Worm (Caenorhabditis elegans) whole organism, L1 larva: Measurements from ENCODE around the gene skr-17.

Experiments
- C04F5.9 ChIP-seq: sonication (generic microtip); optimal IDR thresholded peaks from 2 replicates; lab custom pipeline; 2016; ENCODE audit warnings: missing genetic modification characterization, missing compliant biosample characterization
- C16A3.4 ChIP-seq: fragments of 150-350 bp; optimal IDR thresholded peaks from 2 replicates; lab custom pipeline; 2014; ENCODE audit warnings: missing biosample characterization, missing genetic modification characterization
- aha-1 ChIP-seq: fragments of 150-350 bp; optimal IDR thresholded peaks from 2 replicates; lab custom pipeline; 2014; ENCODE audit warnings: missing biosample characterization, missing genetic modification characterization
- aly-2 ChIP-seq: fragments of 150-350 bp; optimal IDR thresholded peaks from 2 replicates; lab custom pipeline; 2014; ENCODE audit warnings: missing biosample characterization, missing genetic modification characterization
- ama-1 ChIP-seq: fragments of 150-350 bp; optimal IDR thresholded peaks from 2 replicates; lab custom pipeline; 2014
- blmp-1 ChIP-seq: fragments of 150-350 bp; optimal IDR thresholded peaks from 2 replicates; lab custom pipeline; 2014; ENCODE audit warnings: missing biosample characterization, missing genetic modification characterization
- ceh-8 ChIP-seq: fragments of 200-800 bp; sonication (Bioruptor generic); optimal IDR thresholded peaks from 2 replicates; lab custom pipeline; 2018; ENCODE audit warnings: mild to moderate bottlenecking, missing genetic modification characterization, moderate library complexity, missing compliant biosample characterization
- ceh-82 ChIP-seq, 3 experiments: fragments of 150-350 bp in 1 of 3; sonication (generic microtip) in 2 of 3; optimal IDR thresholded peaks; 2 replicates each; lab custom pipeline; 2014 to 2017; ENCODE audit warnings: missing biosample characterization in 3 of 3, missing genetic modification characterization in 3 of 3
- dpl-1 ChIP-seq, 3 experiments: fragments of 150-350 bp in 2 of 3; sonication (generic microtip) in 1 of 3; optimal IDR thresholded peaks; 2 replicates each; lab custom pipeline; 2014 to 2017; ENCODE audit warnings: missing biosample characterization in 3 of 3, missing genetic modification characterization in 3 of 3, missing genetic modification reagents in 3 of 3
- efl-1 ChIP-seq, 4 experiments: fragments of 150-350 bp; optimal IDR thresholded peaks in 3 of 4; peaks in 1 of 4; 1 replicate in 1 of 4; 2 replicates in 3 of 4; lab custom pipeline; 2014; ENCODE audit warnings: missing biosample characterization in 2 of 4, missing genetic modification characterization in 2 of 4, missing genetic modification reagents in 2 of 4
- efl-3 ChIP-seq: fragments of 200-800 bp; sonication (Bioruptor generic); optimal IDR thresholded peaks from 2 replicates; lab custom pipeline; 2018; ENCODE audit warnings: mild to moderate bottlenecking, missing genetic modification characterization, missing compliant biosample characterization
- egl-27 ChIP-seq, 2 experiments: fragments of 150-350 bp in 1 of 2; sonication (generic microtip); optimal IDR thresholded peaks; 3 replicates each; lab custom pipeline; 2017 to 2018; ENCODE audit warnings: missing biosample characterization in 2 of 2, missing genetic modification characterization in 2 of 2, missing genetic modification reagents in 2 of 2
- elt-2 ChIP-seq: sonication (generic microtip); optimal IDR thresholded peaks from 2 replicates; lab custom pipeline; 2016; ENCODE audit warnings: missing genetic modification characterization, mild to moderate bottlenecking, inconsistent platforms, missing compliant biosample characterization, missing genetic modification reagents
- elt-3 ChIP-seq, 6 experiments: fragments of 150-350 bp in 1 of 6; sonication (generic microtip); optimal IDR thresholded peaks; 2 replicates each; lab custom pipeline; 2017 to 2018; ENCODE audit warnings: missing biosample characterization in 6 of 6, missing genetic modification characterization in 6 of 6, inconsistent platforms in 1 of 6
- fos-1 ChIP-seq: fragments of 150-350 bp; optimal IDR thresholded peaks from 2 replicates; lab custom pipeline; 2014; ENCODE audit warnings: missing biosample characterization, missing genetic modification characterization
- grh-1 ChIP-seq: fragments of 200-800 bp; sonication (Bioruptor generic); IDR thresholded peaks from 2 replicates; pipeline ENCODE4 v1.3.6; 2022; ENCODE audit warnings: missing genetic modification reagents, missing genetic modification characterization, missing compliant biosample characterization
- hlh-17 ChIP-seq: fragments of 200-800 bp; sonication (Bioruptor generic); optimal IDR thresholded peaks from 2 replicates; lab custom pipeline; 2018; ENCODE audit warnings: missing genetic modification characterization, mild to moderate bottlenecking, missing compliant biosample characterization, moderate library complexity, borderline replicate concordance
- hlh-4 ChIP-seq: sonication (generic microtip); optimal IDR thresholded peaks from 2 replicates; lab custom pipeline; 2016; ENCODE audit warnings: mild to moderate bottlenecking, missing genetic modification characterization, missing compliant biosample characterization
- isw-1 ChIP-seq: fragments of 200-800 bp; sonication (Bioruptor generic); IDR thresholded peaks from 2 replicates; pipeline ENCODE4 v1.3.6; 2022; ENCODE audit warnings: missing genetic modification characterization, missing compliant biosample characterization
- jun-1 ChIP-seq: fragments of 150-350 bp; optimal IDR thresholded peaks from 2 replicates; lab custom pipeline; 2014; ENCODE audit warnings: missing biosample characterization, missing genetic modification reagents, missing genetic modification characterization
- lin-13 ChIP-seq: fragments of 150-350 bp; optimal IDR thresholded peaks from 2 replicates; lab custom pipeline; 2014; ENCODE audit warnings: missing biosample characterization, missing genetic modification reagents, missing genetic modification characterization
- lin-14 ChIP-seq: fragments of 200-800 bp; sonication (Bioruptor generic); optimal IDR thresholded peaks from 2 replicates; lab custom pipeline; 2018; ENCODE audit warnings: mild to moderate bottlenecking, missing genetic modification characterization, moderate library complexity, missing compliant biosample characterization
- lin-15B ChIP-seq: fragments of 150-350 bp; sonication (generic microtip); optimal IDR thresholded peaks from 3 replicates; lab custom pipeline; 2014; ENCODE audit warnings: missing biosample characterization, missing genetic modification characterization
- lin-39 ChIP-seq: fragments of 150-350 bp; optimal IDR thresholded peaks from 2 replicates; lab custom pipeline; 2014; ENCODE audit warnings: missing biosample characterization, missing genetic modification reagents, missing genetic modification characterization
- lir-3 ChIP-seq: sonication (generic microtip); optimal IDR thresholded peaks from 2 replicates; lab custom pipeline; 2016; ENCODE audit warnings: mild to moderate bottlenecking, missing genetic modification characterization, moderate library complexity, missing compliant biosample characterization; ENCODE audit not compliant: poor library complexity
- lsy-2 ChIP-seq, 2 experiments: fragments of 150-350 bp; optimal IDR thresholded peaks; 2 replicates each; lab custom pipeline; 2014; ENCODE audit warnings: missing biosample characterization in 2 of 2, missing genetic modification characterization in 2 of 2
- mdl-1 ChIP-seq, 2 experiments: fragments of 150-350 bp; optimal IDR thresholded peaks; 2 replicates each; lab custom pipeline; 2014 to 2017; ENCODE audit warnings: missing biosample characterization in 2 of 2, missing genetic modification characterization in 2 of 2, inconsistent platforms in 1 of 2
- mef-2 ChIP-seq: fragments of 150-350 bp; optimal IDR thresholded peaks from 2 replicates; lab custom pipeline; 2014; ENCODE audit warnings: missing biosample characterization, missing genetic modification characterization
- mep-1 ChIP-seq: fragments of 150-350 bp; optimal IDR thresholded peaks from 2 replicates; lab custom pipeline; 2014; ENCODE audit warnings: missing biosample characterization, missing genetic modification characterization
- nhr-20 ChIP-seq: sonication (generic microtip); optimal IDR thresholded peaks from 2 replicates; lab custom pipeline; 2016; ENCODE audit warnings: mild to moderate bottlenecking, missing genetic modification characterization, missing compliant biosample characterization
- nhr-237 ChIP-seq: fragments of 150-350 bp; optimal IDR thresholded peaks from 2 replicates; lab custom pipeline; 2014; ENCODE audit warnings: missing biosample characterization, missing genetic modification characterization
- nhr-76 ChIP-seq: sonication (generic microtip); optimal IDR thresholded peaks from 2 replicates; lab custom pipeline; 2017; ENCODE audit warnings: missing biosample characterization, missing genetic modification characterization
- nhr-84 ChIP-seq: sonication (generic microtip); optimal IDR thresholded peaks from 2 replicates; lab custom pipeline; 2017; ENCODE audit warnings: missing biosample characterization, missing genetic modification characterization
- nhr-85 ChIP-seq: sonication (generic microtip); peaks from one replicate; lab custom pipeline; 2016; ENCODE audit warnings: missing genetic modification characterization, inconsistent platforms, missing compliant biosample characterization
- nhr-90 ChIP-seq: sonication (generic microtip); optimal IDR thresholded peaks from 2 replicates; lab custom pipeline; 2016; ENCODE audit warnings: mild to moderate bottlenecking, missing genetic modification characterization, missing compliant biosample characterization; ENCODE audit not compliant: poor library complexity
- skn-1 ChIP-seq: fragments of 150-350 bp; optimal IDR thresholded peaks from 2 replicates; lab custom pipeline; 2014; ENCODE audit warnings: missing biosample characterization, missing genetic modification characterization
- snu-23 ChIP-seq: sonication (generic microtip); optimal IDR thresholded peaks from 2 replicates; lab custom pipeline; 2016; ENCODE audit warnings: missing genetic modification characterization, missing compliant biosample characterization
- swsn-7 ChIP-seq: sonication (generic microtip); optimal IDR thresholded peaks from 2 replicates; lab custom pipeline; 2016; ENCODE audit warnings: missing genetic modification characterization, missing compliant biosample characterization
- tlp-1 ChIP-seq: fragments of 150-350 bp; optimal IDR thresholded peaks from 2 replicates; lab custom pipeline; 2014; ENCODE audit warnings: missing biosample characterization, missing genetic modification characterization
- unc-130 ChIP-seq: fragments of 150-350 bp; optimal IDR thresholded peaks from 2 replicates; lab custom pipeline; 2017; ENCODE audit warnings: missing biosample characterization, missing genetic modification characterization, inconsistent platforms
- unc-30 ChIP-seq: sonication (generic microtip); optimal IDR thresholded peaks from 2 replicates; lab custom pipeline; 2017; ENCODE audit warnings: missing biosample characterization, missing genetic modification characterization
- unc-86 ChIP-seq: sonication (generic microtip); optimal IDR thresholded peaks from 2 replicates; lab custom pipeline; 2016; ENCODE audit warnings: missing genetic modification characterization, missing compliant biosample characterization
- vab-15 ChIP-seq: sonication (generic microtip); optimal IDR thresholded peaks from 2 replicates; lab custom pipeline; 2017; ENCODE audit warnings: missing genotype, mild to moderate bottlenecking, missing genetic modification characterization, missing compliant biosample characterization
- zag-1 ChIP-seq: fragments of 150-350 bp; optimal IDR thresholded peaks from 2 replicates; lab custom pipeline; 2014; ENCODE audit warnings: missing biosample characterization, missing genetic modification characterization
- zip-4 ChIP-seq: fragments of 200-800 bp; sonication (Bioruptor generic); optimal IDR thresholded peaks from 2 replicates; lab custom pipeline; 2018; ENCODE audit warnings: mild to moderate bottlenecking, missing genetic modification characterization, moderate library complexity, missing compliant biosample characterization
- ztf-4 ChIP-seq: fragments of 150-350 bp; optimal IDR thresholded peaks from 2 replicates; lab custom pipeline; 2014; ENCODE audit warnings: missing biosample characterization, missing genetic modification characterization

The skr-17 gene

DNA sequence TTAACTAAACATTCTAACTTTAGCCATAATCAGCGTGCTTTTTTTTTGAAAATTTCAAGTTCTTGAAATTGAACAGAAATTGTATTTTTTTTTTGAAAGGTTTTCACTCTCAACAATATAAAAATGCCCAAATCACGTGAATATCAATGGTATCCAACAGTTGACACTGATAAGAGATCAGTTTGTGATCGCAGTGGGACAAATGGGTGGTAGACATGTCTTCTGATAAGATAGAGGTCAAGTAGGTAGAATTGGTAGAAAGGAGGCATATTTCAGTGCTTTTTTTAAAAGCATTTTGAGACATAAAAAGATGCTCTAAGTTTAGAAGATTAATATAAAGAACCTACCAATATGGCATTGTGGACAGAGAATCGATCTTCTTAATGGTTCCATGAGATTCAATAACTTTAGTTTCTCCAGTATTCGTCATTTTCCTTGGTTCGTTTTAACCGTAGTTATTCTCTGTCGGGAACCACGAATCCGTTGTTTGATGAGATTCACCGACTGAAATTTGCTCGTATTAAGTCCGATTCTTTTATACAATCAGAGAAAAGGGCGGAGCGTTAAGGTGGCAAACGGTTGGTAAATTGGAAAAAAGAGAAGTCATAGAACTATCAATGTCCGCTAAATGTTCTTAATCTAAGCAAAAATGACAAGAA lies 5.9 kb upstream of the skr-17 start, which contains the start of gene mthf-1 (continued):
- TF ChIP-seq C04F5.9 = no peak
- no peak for TF ChIP-seq fos-1 (tag; lab: Kevin White, UChicago)
- TF ChIP-seq dpl-1 (GFP tag; optimal IDR thresholded peaks at IDR 0.05; lab: Kevin White, UChicago) = peak in 1 of 3 experiments; percentile 17
- TF ChIP-seq egl-27 (tag; optimal IDR thresholded peaks at IDR 0.05; lab: Kevin White, UChicago) = no peak
- peak in 4 of 6 experiments; percentile 23 to 73 (median 67) for TF ChIP-seq elt-3 (tag; optimal IDR thresholded peaks at IDR 0.05; lab: Kevin White, UChicago)
- no peak for TF ChIP-seq nhr-76 (tag; lab: Kevin White, UChicago)
- no peak for TF ChIP-seq unc-30 (tag; lab: Kevin White, UChicago)
- no peak for TF ChIP-seq zip-4 (GFP tag; lab: Kevin White, UChicago)
- no peak for TF ChIP-seq zag-1 (tag; lab: Kevin White, UChicago)
- TF ChIP-seq jun-1 (tag; lab: Kevin White, UChicago) = no peak
- no peak for TF ChIP-seq hlh-4 (tag; lab: Kevin White, UChicago)
- TF ChIP-seq swsn-7 (tag; lab: Kevin White, UChicago) = no peak
- TF ChIP-seq vab-15 (tag; lab: Kevin White, UChicago) = no peak
- no peak for TF ChIP-seq tlp-1 (tag; lab: Kevin White, UChicago)
- TF ChIP-seq lsy-2 (tag; optimal IDR thresholded peaks at IDR 0.05; lab: Kevin White, UChicago) = peak in 1 of 2 experiments; percentile 1
- no peak for TF ChIP-seq lin-13 (GFP tag; lab: Kevin White, UChicago)
- no peak for TF ChIP-seq lin-15B (tag; lab: Kevin White, UChicago)
- TF ChIP-seq nhr-85 (tag; lab: Kevin White, UChicago) = peak; percentile 70
- no peak for TF ChIP-seq isw-1 (GFP tag; lab: Robert Waterston, UW)
- TF ChIP-seq ceh-82 (tag; optimal IDR thresholded peaks at IDR 0.05; lab: Kevin White, UChicago) = no peak
- TF ChIP-seq unc-130 (tag; lab: Kevin White, UChicago) = no peak
- TF ChIP-seq nhr-90 (tag; lab: Kevin White, UChicago) = peak; percentile 66
- TF ChIP-seq aly-2 = no peak
- TF ChIP-seq lir-3 (tag; lab: Kevin White, UChicago) = no peak
- TF ChIP-seq ztf-4 (tag; lab: Kevin White, UChicago) = no peak
- TF ChIP-seq, all 84 proteins: peak for 14

DNA sequence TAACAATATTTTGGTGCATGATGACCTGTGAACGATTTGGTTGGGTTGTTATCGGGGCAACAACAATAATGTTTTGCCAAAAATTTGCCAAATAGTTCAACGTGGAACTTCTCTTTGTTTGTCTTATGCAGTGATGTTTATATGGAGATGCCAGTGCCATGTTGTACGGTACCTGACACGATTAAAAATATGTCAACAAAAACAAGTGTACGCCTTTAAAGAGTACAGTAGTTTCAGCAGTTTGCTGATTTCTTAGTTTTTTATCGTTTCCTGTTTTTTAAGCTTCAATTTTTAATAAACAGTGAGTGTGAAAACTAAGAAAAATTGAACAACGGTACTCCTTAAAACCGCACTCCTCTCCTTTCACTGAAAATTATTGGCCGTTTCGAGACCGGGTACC lies 5.0 kb upstream of the skr-17 start:
- TF ChIP-seq aha-1 (no peak), elt-2 (tag; lab: Kevin White, UChicago) (peak; percentile 4), lin-39 (no peak), nhr-84 (tag; lab: Kevin White, UChicago) (no peak), nhr-20 (tag; lab: Kevin White, UChicago) (no peak)
- TF ChIP-seq, all 84 proteins: peak for 1

DNA sequence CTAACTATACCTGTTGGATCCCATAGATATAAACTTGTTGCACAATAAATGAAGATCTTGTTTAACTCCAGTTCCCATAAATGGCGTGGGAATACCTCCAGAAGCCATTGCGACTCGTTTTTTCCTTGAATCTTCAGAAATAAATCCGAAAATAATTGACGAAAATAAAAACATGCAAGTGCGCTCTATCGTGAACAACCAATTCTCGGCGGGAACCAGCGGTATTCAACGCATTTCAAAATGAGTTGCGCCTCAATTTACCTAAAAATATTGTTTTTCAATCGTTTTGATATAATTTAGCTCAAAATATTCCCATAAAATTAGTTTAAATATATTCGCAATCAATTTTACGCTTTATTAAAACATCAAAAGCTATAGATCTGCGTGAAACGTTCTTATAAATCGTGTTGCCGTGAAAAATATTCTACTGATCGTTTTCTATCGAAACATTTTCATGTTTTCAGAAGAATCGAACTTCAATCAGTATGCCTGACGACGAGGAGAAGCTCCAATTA lies 2.2 kb upstream of the skr-17 start, which contains the start of the genes snpc-1.1 and spdl-1:
Gene snpc-1.1 (minus strand): TSS at position 200 of the 515 bp plus-strand sequence.
Gene spdl-1 (plus strand): TSS at position 465 of the 515 bp plus-strand sequence.
- TF ChIP-seq grh-1 (GFP tag; lab: Robert Waterston, UW) (no peak), aha-1 (no peak), unc-86 (tag; lab: Kevin White, UChicago) (no peak), lir-3 (tag; lab: Kevin White, UChicago) (no peak), nhr-20 (tag; lab: Kevin White, UChicago) (no peak), efl-3 (no peak), hlh-17 (no peak), efl-1 (optimal IDR thresholded peaks at IDR 0.05; lab: Kevin White, UChicago) (peak; percentile 75 to 79), efl-1 (GFP tag; optimal IDR thresholded peaks at IDR 0.05 in 1 of 2; lab: Kevin White, UChicago) (peak; percentile 84 to 97), mef-2 (no peak), mdl-1 (tag; optimal IDR thresholded peaks at IDR 0.05; lab: Kevin White, UChicago) (peak in 1 of 2 experiments; percentile 7), lin-15B (tag; lab: Kevin White, UChicago) (peak; percentile 1), snu-23 (GFP tag; lab: Kevin White, UChicago) (peak; percentile 24), C04F5.9 (no peak), C16A3.4 (tag; lab: Kevin White, UChicago) (peak; percentile 2), skn-1 (tag; lab: Kevin White, UChicago) (peak; percentile 27), ama-1 (lab: Kevin White, UChicago) (no peak), ceh-8 (GFP tag; lab: Kevin White, UChicago) (no peak), lsy-2 (tag; optimal IDR thresholded peaks at IDR 0.05; lab: Kevin White, UChicago) (peak in 1 of 2 experiments; percentile 65), mep-1 (tag; lab: Kevin White, UChicago) (peak; percentile 30), lin-14 (GFP tag; lab: Kevin White, UChicago) (peak; percentile 13), nhr-85 (tag; lab: Kevin White, UChicago) (peak; percentile 5), nhr-90 (tag; lab: Kevin White, UChicago) (no peak), blmp-1 (tag; lab: Kevin White, UChicago) (peak; percentile 53), nhr-237 (tag; lab: Kevin White, UChicago) (no peak), dpl-1 (GFP tag; optimal IDR thresholded peaks at IDR 0.05; lab: Kevin White, UChicago) (peak; percentile 71 to 88 (median 77)), fos-1 (tag; lab: Kevin White, UChicago) (no peak)
